Fruit fly (Drosophila melanogaster) whole organism, pupa: ENCODE measurements around the gene Gnmt.

Experiments
- CG10348 ChIP-seq: fragments of 200-800 bp; sonication (Bioruptor generic); IDR thresholded peaks from 2 replicates; pipeline ENCODE4 v1.3.6; 2022; ENCODE audit warnings: missing biosample characterization, missing genetic modification characterization
- CG12605 ChIP-seq: fragments of 200-800 bp; sonication (Bioruptor generic); IDR thresholded peaks from 2 replicates; pipeline ENCODE4 v1.3.6; 2022; ENCODE audit warnings: missing biosample characterization, missing genetic modification characterization
- CG13204 ChIP-seq: fragments of 200-800 bp; sonication (Bioruptor generic); optimal IDR thresholded peaks from 2 replicates; lab custom pipeline; 2018; ENCODE audit warnings: missing biosample characterization, mild to moderate bottlenecking, missing genetic modification characterization, moderate library complexity
- CG14655 ChIP-seq: fragments of 200-800 bp; sonication (Bioruptor generic); optimal IDR thresholded peaks from 3 replicates; lab custom pipeline; 2017; ENCODE audit warnings: mild to moderate bottlenecking, missing biosample characterization, missing genetic modification reagents, missing genetic modification characterization
- CG15710 ChIP-seq: fragments of 200-800 bp; sonication (Bioruptor generic); optimal IDR thresholded peaks from 2 replicates; lab custom pipeline; 2018; ENCODE audit warnings: missing biosample characterization, mild to moderate bottlenecking, missing genetic modification characterization, moderate library complexity
- CG17806 ChIP-seq: fragments of 200-800 bp; sonication (Bioruptor generic); optimal IDR thresholded peaks from 2 replicates; lab custom pipeline; 2018; ENCODE audit warnings: missing biosample characterization, mild to moderate bottlenecking, missing genetic modification characterization, moderate library complexity
- CG32121 ChIP-seq: fragments of 200-800 bp; sonication (Bioruptor generic); IDR thresholded peaks from 2 replicates; pipeline ENCODE4 v1.3.6; 2022; ENCODE audit warnings: missing biosample characterization, missing genetic modification characterization
- CG34367 ChIP-seq: fragments of 200-800 bp; sonication (Bioruptor generic); optimal IDR thresholded peaks from 2 replicates; lab custom pipeline; 2018; ENCODE audit warnings: missing biosample characterization, mild to moderate bottlenecking, missing genetic modification characterization
- CG4496 ChIP-seq: fragments of 200-800 bp; sonication (Bioruptor generic); IDR thresholded peaks from 3 replicates; pipeline ENCODE4 v1.3.6; 2022; ENCODE audit warnings: missing biosample characterization, missing genetic modification characterization
- CG8159 ChIP-seq: fragments of 200-800 bp; sonication (Bioruptor generic); optimal IDR thresholded peaks from 3 replicates; lab custom pipeline; 2018; ENCODE audit warnings: missing biosample characterization, mild to moderate bottlenecking, missing genetic modification characterization, moderate library complexity
- CG8301 ChIP-seq: fragments of 200-800 bp; sonication (Bioruptor generic); optimal IDR thresholded peaks from 2 replicates; lab custom pipeline; 2018; ENCODE audit warnings: missing biosample characterization, mild to moderate bottlenecking, missing genetic modification characterization
- CG9948 ChIP-seq: fragments of 200-800 bp; sonication (Bioruptor generic); optimal IDR thresholded peaks from 2 replicates; lab custom pipeline; 2018; ENCODE audit warnings: missing biosample characterization, mild to moderate bottlenecking, missing genetic modification characterization, moderate library complexity
- D1 ChIP-seq: fragments of 200-800 bp; sonication (Bioruptor generic); optimal IDR thresholded peaks from 2 replicates; lab custom pipeline; 2018; ENCODE audit warnings: missing biosample characterization, mild to moderate bottlenecking, missing genetic modification characterization, moderate library complexity
- EcR ChIP-seq: fragments of 200-800 bp; sonication (Bioruptor generic); optimal IDR thresholded peaks from 3 replicates; lab custom pipeline; 2019; ENCODE audit warnings: missing biosample characterization, missing genetic modification characterization, mild to moderate bottlenecking, moderate library complexity, missing genetic modification reagents
- Ets98B ChIP-seq: fragments of 200-800 bp; sonication (Bioruptor generic); IDR thresholded peaks from 2 replicates; pipeline ENCODE4 v1.3.6; 2022; ENCODE audit warnings: missing biosample characterization, missing genetic modification characterization
- Pif1A ChIP-seq: fragments of 200-800 bp; sonication (Bioruptor generic); optimal IDR thresholded peaks from 3 replicates; lab custom pipeline; 2016; ENCODE audit warnings: missing biosample characterization, missing genetic modification characterization
- Pif1B ChIP-seq: fragments of 200-800 bp; sonication (Bioruptor generic); optimal IDR thresholded peaks from 3 replicates; lab custom pipeline; 2016; ENCODE audit warnings: missing biosample characterization, missing genetic modification characterization
- Snoo ChIP-seq: fragments of 200-800 bp; sonication (Bioruptor generic); optimal IDR thresholded peaks from 3 replicates; lab custom pipeline; 2017; ENCODE audit warnings: missing biosample characterization, mild to moderate bottlenecking, missing genetic modification characterization, inconsistent platforms
- fd96Ca ChIP-seq: fragments of 200-800 bp; sonication (Bioruptor generic); IDR thresholded peaks from 3 replicates; pipeline ENCODE4 v1.3.6; 2022; ENCODE audit warnings: missing biosample characterization, missing genetic modification characterization
- gl ChIP-seq: fragments of 200-800 bp; sonication (Bioruptor generic); optimal IDR thresholded peaks from 2 replicates; lab custom pipeline; 2018; ENCODE audit warnings: missing biosample characterization, mild to moderate bottlenecking, missing genetic modification characterization
- rn ChIP-seq: fragments of 200-800 bp; sonication (Bioruptor generic); IDR thresholded peaks from 2 replicates; pipeline ENCODE4 v1.3.6; 2022; ENCODE audit warnings: missing biosample characterization, missing genetic modification characterization

Gnmt gene

DNA sequence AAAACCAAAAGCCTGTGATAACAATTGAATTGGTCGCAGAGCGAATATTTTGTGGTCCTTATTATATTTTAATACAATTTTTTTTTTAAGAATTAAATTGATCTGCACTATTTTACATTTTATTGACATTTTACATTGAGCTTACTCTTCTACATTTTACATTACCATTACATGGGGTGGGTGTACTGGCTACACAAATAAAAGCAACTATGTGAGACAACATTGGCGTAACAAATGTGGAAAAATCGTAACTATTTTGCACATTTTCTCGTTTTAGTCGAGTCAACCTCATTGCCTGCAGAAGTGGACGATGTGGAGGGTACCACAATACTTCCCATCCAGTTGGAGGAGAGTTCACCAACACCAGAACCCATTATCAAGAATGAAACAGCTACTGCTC is 23.9 kb upstream of the Gnmt start:
- no peak for TF ChIP-seq CG12605 (GFP tag; lab: Robert Waterston, UW)
- TF ChIP-seq D1 (tag; lab: Kevin White, UChicago): peak; percentile 29
- TF ChIP-seq, all 21 proteins: peak for 1

DNA sequence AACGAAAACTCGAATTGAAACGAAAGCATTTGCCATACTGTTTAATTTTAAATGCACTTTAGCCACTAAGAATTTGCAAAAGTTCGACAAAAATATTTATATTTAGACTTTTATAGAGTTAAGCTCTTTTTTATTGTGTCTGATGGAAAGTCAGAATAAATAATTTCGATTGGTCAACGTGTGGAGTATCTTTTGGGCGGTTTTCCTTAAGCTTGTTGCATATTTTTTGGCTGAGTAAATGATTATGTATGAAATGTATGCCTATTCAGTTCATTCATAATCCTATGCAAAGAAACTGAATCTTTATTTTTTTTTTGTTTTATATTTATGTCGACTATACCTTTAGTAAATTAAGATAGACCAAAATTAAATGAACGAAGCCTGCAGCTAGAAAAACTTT is 21.7 kb upstream of the Gnmt start:
- TF ChIP-seq rn (GFP tag; lab: Robert Waterston, UW) (no peak), CG12605 (GFP tag; lab: Robert Waterston, UW) (no peak), fd96Ca (GFP tag; lab: Robert Waterston, UW) (no peak), CG34367 (no peak), Pif1B (no peak), CG14655 (GFP tag; lab: Kevin White, UChicago) (no peak), gl (tag; lab: Kevin White, UChicago) (no peak), CG9948 (tag; lab: Kevin White, UChicago) (no peak), CG8301 (no peak), CG8159 (no peak), Ets98B (GFP tag; lab: Robert Waterston, UW) (no peak)
- TF ChIP-seq, all 21 proteins: peak for 0

DNA sequence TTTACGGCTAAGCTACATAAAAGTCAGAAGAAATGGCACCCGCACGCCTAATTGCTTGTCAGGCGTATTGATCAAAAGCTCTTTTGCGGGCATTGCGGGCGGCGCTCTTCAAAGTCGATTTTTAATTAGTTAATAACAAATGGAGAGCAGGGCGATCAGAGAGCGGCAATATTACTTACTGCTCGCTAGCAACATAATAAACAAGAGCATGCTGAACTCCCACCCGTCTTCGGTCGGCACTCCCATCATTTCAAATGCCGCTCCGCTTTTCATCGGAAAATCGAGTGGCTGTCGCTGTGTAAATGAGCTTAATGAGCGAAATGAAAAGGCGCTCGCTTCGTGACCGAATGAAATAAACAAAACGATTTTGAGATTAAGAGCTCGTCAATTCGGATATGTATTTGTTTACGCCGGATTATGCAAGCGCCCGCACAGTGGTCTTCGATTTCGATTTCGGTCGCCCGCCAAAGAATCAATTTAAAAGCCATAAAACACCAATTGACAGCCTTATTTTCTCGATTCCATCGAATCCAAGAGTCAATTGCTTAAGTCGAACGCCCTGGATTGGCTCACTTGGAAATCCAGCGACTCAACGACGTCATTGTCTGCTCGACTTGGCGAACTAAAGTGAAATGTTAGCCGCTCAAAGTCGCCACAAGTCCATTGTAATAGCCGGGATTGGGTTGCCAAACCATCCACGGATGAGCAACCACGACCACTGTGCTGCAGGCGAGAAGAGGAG is 20.7 kb upstream of the Gnmt start:
- peak; percentile 52; the same call in 1 of the 2 replicates for TF ChIP-seq CG10348
- TF ChIP-seq CG34367: no peak
- TF ChIP-seq CG32121 (GFP tag; lab: Robert Waterston, UW): peak; percentile 79
- TF ChIP-seq fd96Ca (GFP tag; lab: Robert Waterston, UW): peak; percentile 80
- TF ChIP-seq CG8301: peak; percentile 47
- TF ChIP-seq CG9948 (tag; lab: Kevin White, UChicago): no peak
- peak; percentile 55 for TF ChIP-seq CG14655 (GFP tag; lab: Kevin White, UChicago)
- peak; percentile 46 for TF ChIP-seq rn (GFP tag; lab: Robert Waterston, UW)
- no peak for TF ChIP-seq Pif1B
- peak; percentile 46 for TF ChIP-seq Ets98B (GFP tag; lab: Robert Waterston, UW)
- TF ChIP-seq CG4496 (GFP tag; lab: Robert Waterston, UW): 0 out of 3 replicates have a peak, but pooled peaks have one; percentile 18
- TF ChIP-seq CG13204 (GFP tag; lab: Kevin White, UChicago): no peak

DNA sequence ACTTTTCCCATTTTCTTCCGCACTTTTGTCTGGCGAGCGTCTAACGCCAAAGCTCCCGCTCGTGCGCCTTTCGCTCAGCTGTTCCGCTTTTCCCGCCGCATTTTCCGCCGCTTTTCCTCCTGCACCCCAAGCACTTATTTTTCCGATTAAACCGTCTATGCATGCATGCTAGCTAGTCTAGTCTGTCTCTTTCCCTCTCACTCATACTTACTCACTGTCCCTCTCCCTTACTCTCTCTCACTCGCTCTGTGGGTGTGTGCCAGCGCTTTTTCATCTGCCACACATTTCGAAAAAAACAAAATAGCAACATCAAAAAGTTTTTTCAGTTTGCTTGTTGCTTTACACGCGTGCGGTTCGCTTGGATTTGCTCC is 20.2 kb upstream of the Gnmt start, which contains the start of gene CG6225:
TSS of gene CG6225 (plus strand) at position 325 of the 371 bp plus-strand sequence.
- TF ChIP-seq D1 (tag; lab: Kevin White, UChicago): no peak
- no peak for TF ChIP-seq CG8301
- TF ChIP-seq CG8159: no peak
- TF ChIP-seq Snoo (tag; lab: Kevin White, UChicago): no peak
- no peak for TF ChIP-seq CG9948 (tag; lab: Kevin White, UChicago)
- no peak for TF ChIP-seq CG15710 (tag; lab: Kevin White, UChicago)
- no peak for TF ChIP-seq CG13204 (GFP tag; lab: Kevin White, UChicago)
- no peak for TF ChIP-seq Ets98B (GFP tag; lab: Robert Waterston, UW)
- no peak for TF ChIP-seq Pif1A (GFP tag; lab: Kevin White, UChicago)
- no peak for TF ChIP-seq CG17806 (tag; lab: Kevin White, UChicago)
- TF ChIP-seq, all 21 proteins: peak for 0

DNA sequence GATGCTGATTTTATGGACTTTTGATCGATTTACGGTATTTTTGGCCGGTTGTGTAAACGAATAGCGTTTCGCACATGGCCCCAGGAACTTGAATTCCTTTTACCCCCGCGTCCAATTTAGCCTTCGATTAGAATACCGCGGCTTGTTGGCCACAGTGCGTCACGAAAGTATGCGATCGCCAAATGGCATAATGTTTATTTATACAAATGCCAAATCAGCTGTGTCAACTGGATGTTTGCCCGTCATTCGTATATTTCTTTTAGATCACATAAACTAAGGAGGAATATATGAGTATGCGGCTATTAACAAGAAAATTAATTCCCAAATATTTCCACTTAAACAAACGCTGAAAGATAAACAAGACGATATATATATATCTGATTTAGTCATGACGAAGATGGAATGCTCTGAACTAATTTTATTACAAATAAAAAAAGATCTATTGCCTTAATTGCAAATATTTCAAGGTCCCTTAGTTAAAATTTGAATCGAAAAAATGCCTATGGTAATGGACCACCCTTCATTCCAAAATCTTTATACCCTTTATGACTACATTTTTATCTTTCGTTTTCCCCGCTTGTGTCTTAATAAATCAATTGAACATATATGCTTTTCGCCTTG is 17.4 kb upstream of the Gnmt start:
- TF ChIP-seq CG10348 (no peak), gl (tag; lab: Kevin White, UChicago) (no peak), Snoo (tag; lab: Kevin White, UChicago) (no peak), CG8159 (no peak), rn (GFP tag; lab: Robert Waterston, UW) (no peak), CG8301 (no peak), CG13204 (GFP tag; lab: Kevin White, UChicago) (no peak), CG4496 (GFP tag; lab: Robert Waterston, UW) (no peak), CG17806 (tag; lab: Kevin White, UChicago) (no peak), CG12605 (GFP tag; lab: Robert Waterston, UW) (no peak), Pif1B (no peak)
- TF ChIP-seq, all 21 proteins: peak for 0

DNA sequence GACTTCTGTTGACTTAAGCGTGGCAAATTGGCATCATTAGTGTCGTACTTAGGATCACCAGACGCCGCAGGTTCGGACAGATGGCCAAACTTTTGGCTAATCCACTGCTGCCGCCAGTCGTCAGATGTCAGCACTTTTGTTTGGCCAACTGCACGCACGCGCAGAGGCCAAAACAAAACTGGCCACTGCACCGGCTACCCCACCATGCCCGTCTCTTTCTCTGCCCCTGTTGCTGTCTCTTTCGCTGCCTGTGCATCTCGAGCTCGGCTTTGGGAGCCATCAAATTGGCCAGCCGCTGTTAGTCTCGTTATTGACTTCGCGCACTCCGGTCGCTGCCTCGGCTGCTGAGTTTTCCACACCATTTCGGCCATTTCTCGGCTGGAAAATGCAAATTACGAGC is 11.9 kb upstream of the Gnmt start, which contains the start of gene CG14395:
TSS of gene CG14395 (plus strand) at position 301 of the 400 bp plus-strand sequence.
- TF ChIP-seq gl (tag; lab: Kevin White, UChicago): no peak
- peak; percentile 72; the same call in 2 of the 3 replicates for TF ChIP-seq CG4496 (GFP tag; lab: Robert Waterston, UW)
- 0 out of 2 replicates have a peak, but pooled peaks have one; percentile 17 for TF ChIP-seq Ets98B (GFP tag; lab: Robert Waterston, UW)
- no peak for TF ChIP-seq CG17806 (tag; lab: Kevin White, UChicago)
- no peak for TF ChIP-seq Pif1B
- no peak for TF ChIP-seq EcR (GFP tag; lab: Kevin White, UChicago)
- no peak for TF ChIP-seq fd96Ca (GFP tag; lab: Robert Waterston, UW)
- TF ChIP-seq CG32121 (GFP tag; lab: Robert Waterston, UW): no peak
- no peak for TF ChIP-seq CG13204 (GFP tag; lab: Kevin White, UChicago)
